Fruit fly (Drosophila melanogaster) whole organism, wandering third instar larva: ENCODE data around the gene CG43797.

Experiments
- Abd-B ChIP-seq: fragments of >200 bp; optimal IDR thresholded peaks from 2 replicates; lab custom pipeline; 2017; ENCODE audit warnings: missing biosample characterization, missing genetic modification characterization
- CrebA ChIP-seq: fragments of 200-800 bp; sonication (Bioruptor generic); optimal IDR thresholded peaks from 2 replicates; lab custom pipeline; 2016; ENCODE audit warnings: missing biosample characterization, mild to moderate bottlenecking, missing genetic modification characterization, borderline replicate concordance
- Hr83 ChIP-seq: fragments of 200-300 bp; sonication (Bioruptor generic); optimal IDR thresholded peaks from 2 replicates; lab custom pipeline; 2016; ENCODE audit warnings: missing biosample characterization, mild to moderate bottlenecking, missing genetic modification characterization, moderate library complexity; ENCODE audit not compliant: poor library complexity, severe bottlenecking
- Mio ChIP-seq: sonication (Bioruptor generic); optimal IDR thresholded peaks from 2 replicates; lab custom pipeline; 2016; ENCODE audit warnings: missing biosample characterization, missing genetic modification characterization
- OdsH ChIP-seq: fragments of 200-800 bp; sonication (Bioruptor generic); optimal IDR thresholded peaks from 2 replicates; lab custom pipeline; 2016; ENCODE audit warnings: missing biosample characterization, mild to moderate bottlenecking, missing genetic modification characterization
- Rel ChIP-seq, 2 experiments: fragments of 200-800 bp; sonication (Bioruptor generic) in 1 of 2; optimal IDR thresholded peaks; 2 replicates in 1 of 2; 3 replicates in 1 of 2; lab custom pipeline; 2016 to 2019; ENCODE audit warnings: mild to moderate bottlenecking in 2 of 2, missing biosample characterization in 2 of 2, missing genetic modification characterization in 2 of 2, moderate library complexity in 1 of 2
- Sp1 ChIP-seq: fragments of 200-800 bp; sonication (Bioruptor generic); optimal IDR thresholded peaks from 3 replicates; lab custom pipeline; 2019; ENCODE audit warnings: missing biosample characterization, mild to moderate bottlenecking, missing genetic modification characterization, moderate library complexity
- fru ChIP-seq: fragments of 200-800 bp; sonication (Bioruptor generic); optimal IDR thresholded peaks from 3 replicates; lab custom pipeline; 2016; ENCODE audit warnings: missing biosample characterization, mild to moderate bottlenecking, missing genetic modification characterization
- h ChIP-seq: fragments of 200-800 bp; sonication (Bioruptor generic); optimal IDR thresholded peaks from 3 replicates; lab custom pipeline; 2016; ENCODE audit warnings: missing biosample characterization, mild to moderate bottlenecking, missing genetic modification characterization
- jim ChIP-seq: fragments of 175-275, 200-325 bp; sonication (Bioruptor generic); optimal IDR thresholded peaks from 2 replicates; lab custom pipeline; 2016; ENCODE audit warnings: missing biosample characterization, mild to moderate bottlenecking, missing genetic modification characterization
- lola ChIP-seq: fragments of >200 bp; optimal IDR thresholded peaks from 2 replicates; lab custom pipeline; 2017; ENCODE audit warnings: missing biosample characterization, missing genetic modification characterization
- rgr ChIP-seq: fragments of 200-800 bp; sonication (Bioruptor generic); optimal IDR thresholded peaks from 3 replicates; lab custom pipeline; 2016; ENCODE audit warnings: missing biosample characterization, mild to moderate bottlenecking, missing genetic modification characterization
- sv ChIP-seq: fragments of 200-800 bp; sonication (Bioruptor generic); optimal IDR thresholded peaks from 3 replicates; lab custom pipeline; 2016; ENCODE audit warnings: missing biosample characterization, missing genetic modification characterization

- TF ChIP-seq Sp1 (GFP tag; lab: Kevin White, UChicago) (no peak), h (GFP tag; lab: Kevin White, UChicago) (no peak), CrebA (GFP tag; lab: Kevin White, UChicago) (no peak), lola (no peak), Mio (GFP tag; lab: Kevin White, UChicago) (no peak), sv (GFP tag; lab: Kevin White, UChicago) (no peak), Rel (GFP tag; optimal IDR thresholded peaks at IDR 0.05; lab: Kevin White, UChicago) (no peak), Rel (tag; optimal IDR thresholded peaks at IDR 0.05; lab: Kevin White, UChicago) (no peak), OdsH (GFP tag; lab: Kevin White, UChicago) (no peak), rgr (GFP tag; lab: Kevin White, UChicago) (no peak), fru (GFP tag; lab: Kevin White, UChicago) (no peak), jim (GFP tag; lab: Kevin White, UChicago) (no peak), Abd-B (GFP tag; lab: Kevin White, UChicago) (no peak), Hr83 (no peak)
Measured at dm6 chr2L:4019765-4020164, 19.9 kb downstream of the CG43797 start.
